Fruit fly (Drosophila melanogaster): ENCODE measurements around the gene CG14551.

The CG14551 gene

DNA sequence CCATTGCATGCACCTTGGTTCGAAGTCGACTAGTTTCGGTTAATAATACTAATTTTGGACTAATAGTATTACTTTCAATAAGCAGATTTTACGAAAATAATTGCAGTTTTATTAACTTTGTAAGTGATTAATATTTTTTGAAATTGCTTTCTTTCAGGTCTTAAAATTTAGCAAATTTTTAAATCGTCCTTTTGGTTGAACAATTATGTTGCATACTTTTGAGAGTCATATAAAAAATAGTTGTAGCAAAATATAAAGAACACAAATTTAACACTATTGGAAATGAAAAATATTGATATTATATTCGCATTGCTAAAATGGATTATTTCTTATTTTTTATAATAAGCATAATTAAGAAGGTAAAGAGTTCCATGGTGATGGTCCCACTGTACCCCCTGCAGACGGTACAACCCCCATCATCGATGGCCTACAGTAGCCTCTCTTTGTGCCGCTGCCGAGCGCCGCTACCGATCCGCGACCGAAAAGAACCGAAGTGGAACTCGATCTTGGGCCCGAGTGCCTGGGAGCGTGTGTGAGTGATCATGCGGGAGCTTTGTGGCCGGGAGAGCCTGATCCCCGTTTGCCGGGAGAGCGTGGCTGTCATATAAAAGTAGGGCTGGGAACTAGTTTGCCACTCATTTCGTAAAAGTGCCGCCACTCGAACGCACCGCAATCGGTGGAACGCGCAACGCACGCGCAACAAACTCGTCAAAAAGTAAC lies 41.5 kb downstream of the CG14551 start (continued):
- peak; percentile 94 for TF ChIP-seq CG2875 (GFP tag; optimal IDR thresholded peaks at IDR 0.05)
- TF ChIP-seq Hr78 (GFP tag; optimal IDR thresholded peaks at IDR 0.05): peak in 1 of 2 experiments; percentile 55
- TF ChIP-seq CG9932 (GFP tag; IDR thresholded peaks at IDR 0.05): peak; percentile 83
- TF ChIP-seq CG11456 (GFP tag; IDR thresholded peaks at IDR 0.05): peak; percentile 24; the same call in 1 of the 3 replicates
- peak; percentile 87 for TF ChIP-seq CG6854 (GFP tag; optimal IDR thresholded peaks at IDR 0.05)
- TF ChIP-seq sim (GFP tag; IDR thresholded peaks at IDR 0.05): peak; percentile 38; the same call in 1 of the 2 replicates
- peak; percentile 90 for TF ChIP-seq CG18599 (GFP tag; optimal IDR thresholded peaks at IDR 0.05)
- TF ChIP-seq eyg (GFP tag; optimal IDR thresholded peaks at IDR 0.05): peak; percentile 50
- TF ChIP-seq CG10959 (GFP tag; IDR thresholded peaks at IDR 0.05): peak; percentile 71
- TF ChIP-seq ATbp (GFP tag; optimal IDR thresholded peaks at IDR 0.05): peak; percentile 89
- TF ChIP-seq Mrtf (GFP tag; IDR thresholded peaks at IDR 0.05): 0 out of 3 replicates have a peak, but pooled peaks have one; percentile 64
- peak; percentile 80 for TF ChIP-seq kah (GFP tag; optimal IDR thresholded peaks at IDR 0.05)
- no peak for TF ChIP-seq CG14441 (GFP tag; IDR thresholded peaks at IDR 0.05)
- TF ChIP-seq stwl (tag; optimal IDR thresholded peaks at IDR 0.05): no peak
- TF ChIP-seq aop (GFP tag; IDR thresholded peaks at IDR 0.05): peak; percentile 29; the same call in 1 of the 2 replicates
- peak; percentile 86 for TF ChIP-seq run (tag; optimal IDR thresholded peaks at IDR 0.05)
- peak; percentile 94 for TF ChIP-seq CG15269 (tag; optimal IDR thresholded peaks at IDR 0.05)
- TF ChIP-seq vnd (GFP tag; IDR thresholded peaks at IDR 0.05; ENCODE audit: partially characterized antibody): 0 out of 3 replicates have a peak, but pooled peaks have one; percentile 33
- TF ChIP-seq h (optimal IDR thresholded peaks at IDR 0.05): no peak
- peak; percentile 58 to 97 for TF ChIP-seq Hr51 (GFP tag; optimal IDR thresholded peaks at IDR 0.05)
- peak; percentile 73 for TF ChIP-seq shn (GFP tag; optimal IDR thresholded peaks at IDR 0.05)
- TF ChIP-seq fru (optimal IDR thresholded peaks at IDR 0.05): no peak
- peak; percentile 81 for TF ChIP-seq CG14667 (GFP tag; IDR thresholded peaks at IDR 0.05)
- 0 out of 2 replicates have a peak, but pooled peaks have one; percentile 38 for TF ChIP-seq cas (GFP tag; IDR thresholded peaks at IDR 0.05)
- peak; percentile 96 for TF ChIP-seq fd96Cb (tag; optimal IDR thresholded peaks at IDR 0.05)
- TF ChIP-seq CG11696 (GFP tag; IDR thresholded peaks at IDR 0.05): no peak; the same call in 1 of the 2 replicates
- TF ChIP-seq Opbp (GFP tag; IDR thresholded peaks at IDR 0.05; ENCODE audit: partially characterized antibody): peak; percentile 63; the same call in 2 of the 3 replicates
- no peak for TF ChIP-seq pfk (GFP tag; optimal IDR thresholded peaks at IDR 0.05)
- peak; percentile 30 for TF ChIP-seq CG4282 (GFP tag; optimal IDR thresholded peaks at IDR 0.05)
- TF ChIP-seq croc (GFP tag; conservative IDR thresholded peaks at IDR 0.05): peak; percentile 89
- TF ChIP-seq CG3847 (GFP tag; IDR thresholded peaks at IDR 0.05): peak; percentile 87
- TF ChIP-seq CG33557 (GFP tag; optimal IDR thresholded peaks at IDR 0.05): peak; percentile 97
- TF ChIP-seq zen (tag; optimal IDR thresholded peaks at IDR 0.05): peak; percentile 87
- TF ChIP-seq emc (GFP tag; optimal IDR thresholded peaks at IDR 0.05): peak; percentile 47
- TF ChIP-seq CG34376 (GFP tag; optimal IDR thresholded peaks at IDR 0.05): peak; percentile 56
- TF ChIP-seq nerfin-2 (GFP tag; IDR thresholded peaks at IDR 0.05; ENCODE audit: partially characterized antibody): no peak
- peak; percentile 38 for TF ChIP-seq Dad (GFP tag; optimal IDR thresholded peaks at IDR 0.05)
- peak; percentile 57 for TF ChIP-seq CG17912 (GFP tag; optimal IDR thresholded peaks at IDR 0.05)
- TF ChIP-seq az2 (GFP tag; optimal IDR thresholded peaks at IDR 0.05): peak; percentile 97
- TF ChIP-seq Mad (GFP tag; optimal IDR thresholded peaks at IDR 0.05): peak; percentile 78
- peak; percentile 88 for TF ChIP-seq pum (GFP tag; optimal IDR thresholded peaks at IDR 0.05)
- peak; percentile 90 for TF ChIP-seq lilli (GFP tag; optimal IDR thresholded peaks at IDR 0.05)
- TF ChIP-seq Ets97D (GFP tag; optimal IDR thresholded peaks at IDR 0.05): peak; percentile 43
- no peak for TF ChIP-seq bigmax (GFP tag; optimal IDR thresholded peaks at IDR 0.05)
- peak; percentile 88 for TF ChIP-seq ewg (GFP tag; optimal IDR thresholded peaks at IDR 0.05)
- peak; percentile 91 for TF ChIP-seq CG6254 (GFP tag; optimal IDR thresholded peaks at IDR 0.05)
- TF ChIP-seq eve (GFP tag; optimal IDR thresholded peaks at IDR 0.05): no peak
- TF ChIP-seq tna (GFP tag; IDR thresholded peaks at IDR 0.05; ENCODE audit: partially characterized antibody): no peak

Data from whole organism, embryonic.